Fruit fly (Drosophila melanogaster): ENCODE results near the gene HDAC11.
A peak's percentile ranks its signal among the peaks of the same experiment; 100 is the strongest.

Gene HDAC11

dm6 chr3R:24850420-24850819 is 5.6 kb downstream of the HDAC11 start, which contains the start of gene CG7006 (continued):
- TF ChIP-seq CG4854 (GFP tag; optimal IDR thresholded peaks at IDR 0.05) (peak; percentile 65), NfI (GFP tag; optimal IDR thresholded peaks at IDR 0.05) (peak; percentile 77), CG4404 (GFP tag; IDR thresholded peaks at IDR 0.05) (peak; percentile 31; the same call in 1 of the 2 replicates), Hmx (GFP tag; optimal IDR thresholded peaks at IDR 0.05) (no peak), CG16813 (GFP tag; IDR thresholded peaks at IDR 0.05; ENCODE audit: partially characterized antibody) (peak; percentile 79), CG12071 (GFP tag; optimal IDR thresholded peaks at IDR 0.05) (no peak), CG14014 (GFP tag; IDR thresholded peaks at IDR 0.05) (peak; percentile 67), CG11247 (GFP tag; IDR thresholded peaks at IDR 0.05) (peak; percentile 79), cato (GFP tag; optimal IDR thresholded peaks at IDR 0.05; ENCODE audit: borderline replicate concordance) (peak; percentile 43), Hsf (GFP tag; optimal IDR thresholded peaks at IDR 0.05) (peak; percentile 74), CHES-1-like (GFP tag; optimal IDR thresholded peaks at IDR 0.05) (peak; percentile 75), CG42726 (GFP tag; IDR thresholded peaks at IDR 0.05; ENCODE audit: partially characterized antibody) (peak; percentile 61), CG8478 (optimal IDR thresholded peaks at IDR 0.05) (no peak), Usf (GFP tag; optimal IDR thresholded peaks at IDR 0.05) (peak; percentile 55), CG8281 (tag; optimal IDR thresholded peaks at IDR 0.05) (no peak), pita (GFP tag; optimal IDR thresholded peaks at IDR 0.05) (no peak), Bdp1 (GFP tag; optimal IDR thresholded peaks at IDR 0.05) (peak; percentile 61), gcm (GFP tag; optimal IDR thresholded peaks at IDR 0.05) (no peak), HLH4C (GFP tag; IDR thresholded peaks at IDR 0.05; ENCODE audit: partially characterized antibody) (peak; percentile 73), TFAM (GFP tag; optimal IDR thresholded peaks at IDR 0.05) (no peak), CG7786 (GFP tag; optimal IDR thresholded peaks at IDR 0.05) (peak; percentile 85), CG10267 (tag; optimal IDR thresholded peaks at IDR 0.05) (peak; percentile 100), Sin3A (optimal IDR thresholded peaks at IDR 0.05) (peak; percentile 2), bbx (GFP tag; IDR thresholded peaks at IDR 0.05; ENCODE audit: partially characterized antibody) (peak; percentile 76), CG5953 (GFP tag; IDR thresholded peaks at IDR 0.05) (no peak), pfk (GFP tag; optimal IDR thresholded peaks at IDR 0.05) (no peak), wdn (GFP tag; IDR thresholded peaks at IDR 0.05) (peak; percentile 58), Pdp1 (GFP tag; optimal IDR thresholded peaks at IDR 0.05) (peak; percentile 65 to 78), ham (GFP tag; IDR thresholded peaks at IDR 0.05) (no peak), Xbp1 (GFP tag; optimal IDR thresholded peaks at IDR 0.05) (peak; percentile 84), Eip74EF (GFP tag; optimal IDR thresholded peaks at IDR 0.05) (no peak), CG30020 (tag; optimal IDR thresholded peaks at IDR 0.05) (no peak), danr (GFP tag; IDR thresholded peaks at IDR 0.05) (no peak), ken (GFP tag; IDR thresholded peaks at IDR 0.05) (peak; percentile 86), Oli (tag; optimal IDR thresholded peaks at IDR 0.05) (no peak), crol (GFP tag; IDR thresholded peaks at IDR 0.05) (no peak), CG6175 (GFP tag; IDR thresholded peaks at IDR 0.05) (peak; percentile 44; the same call in 1 of the 3 replicates), CG34224 (GFP tag; IDR thresholded peaks at IDR 0.05; ENCODE audit: partially characterized antibody) (peak; percentile 72), pan (optimal IDR thresholded peaks at IDR 0.05) (no peak), pan (GFP tag; optimal IDR thresholded peaks at IDR 0.05 in 1 of 2, IDR thresholded peaks at IDR 0.05 in 1 of 2) (peak in 1 of 2 experiments; percentile 60), zfh1 (GFP tag; IDR thresholded peaks at IDR 0.05) (peak; percentile 74; the same call in 2 of the 3 replicates), corto (GFP tag; optimal IDR thresholded peaks at IDR 0.05) (no peak), Awh (GFP tag; IDR thresholded peaks at IDR 0.05) (no peak), CG8765 (GFP tag; IDR thresholded peaks at IDR 0.05) (no peak), gfzf (GFP tag; optimal IDR thresholded peaks at IDR 0.05) (peak; percentile 41), CG11093 (GFP tag; IDR thresholded peaks at IDR 0.05) (no peak), CG13424 (tag; optimal IDR thresholded peaks at IDR 0.05) (peak; percentile 43), CG3847 (GFP tag; IDR thresholded peaks at IDR 0.05) (peak; percentile 96), onecut (GFP tag; IDR thresholded peaks at IDR 0.05) (no peak; the same call in 1 of the 2 replicates), CG2889 (GFP tag; IDR thresholded peaks at IDR 0.05) (no peak), CG11695 (GFP tag; IDR thresholded peaks at IDR 0.05) (no peak), kah (GFP tag; optimal IDR thresholded peaks at IDR 0.05) (no peak)
